Worm (Caenorhabditis elegans) whole organism, L4 larva: ENCODE results near the gene F58G1.3.
A peak's percentile ranks its signal among the peaks of the same experiment; 100 is the strongest.

Source experiments
- D1046.2 ChIP-seq: fragments of 200-800 bp; sonication (Bioruptor generic); IDR thresholded peaks from 2 replicates; pipeline ENCODE4 v1.3.6; 2022; ENCODE audit warnings: missing genetic modification characterization, missing compliant biosample characterization
- F10B5.3 ChIP-seq: sonication (generic microtip); optimal IDR thresholded peaks from 2 replicates; lab custom pipeline; 2016; ENCODE audit warnings: mild to moderate bottlenecking, missing genetic modification characterization, missing compliant biosample characterization
- F37D6.2 ChIP-seq: sonication (generic microtip); optimal IDR thresholded peaks from 2 replicates; lab custom pipeline; 2016; ENCODE audit warnings: mild to moderate bottlenecking, missing genetic modification characterization, missing compliant biosample characterization
- F49E8.2 ChIP-seq: sonication (generic microtip); optimal IDR thresholded peaks from 2 replicates; lab custom pipeline; 2016; ENCODE audit warnings: missing compliant biosample characterization, mild to moderate bottlenecking, missing genetic modification characterization, borderline replicate concordance
- T26A8.4 ChIP-seq: fragments of 200-800 bp; sonication (Bioruptor generic); IDR thresholded peaks from 2 replicates; pipeline ENCODE4 v1.3.6; 2022; ENCODE audit warnings: missing genetic modification characterization, missing compliant biosample characterization
- Y105C5A.15 ChIP-seq: fragments of 200-800 bp; sonication (Bioruptor generic); IDR thresholded peaks from 2 replicates; pipeline ENCODE4 v1.3.6; 2022; ENCODE audit warnings: missing genetic modification characterization, missing compliant biosample characterization
- Y48G9A.11 ChIP-seq: fragments of 200-800 bp; sonication (Bioruptor generic); IDR thresholded peaks from 2 replicates; pipeline ENCODE4 v1.3.6; 2022; ENCODE audit warnings: missing genetic modification reagents, missing genetic modification characterization, missing compliant biosample characterization
- Y5F2A.4 ChIP-seq: fragments of 200-800 bp; sonication (Bioruptor generic); optimal IDR thresholded peaks from 2 replicates; lab custom pipeline; 2018; ENCODE audit warnings: mild to moderate bottlenecking, missing genetic modification characterization, missing compliant biosample characterization
- ZK337.2 ChIP-seq: fragments of 200-800 bp; sonication (Bioruptor generic); IDR thresholded peaks from 2 replicates; pipeline ENCODE4 v1.3.6; 2022; ENCODE audit warnings: missing genetic modification reagents, missing genetic modification characterization, missing compliant biosample characterization
- aha-1 ChIP-seq: fragments of 150-350 bp; peaks from one replicate; lab custom pipeline; 2014; ENCODE audit warnings: missing biosample characterization, missing genetic modification characterization
- arid-1 ChIP-seq: fragments of 200-800 bp; sonication (Bioruptor generic); conservative IDR thresholded peaks from 2 replicates; pipeline ENCODE4 v1.3.6; 2022; ENCODE audit warnings: missing genetic modification reagents, missing genetic modification characterization, missing compliant biosample characterization
- ceh-20 ChIP-seq: fragments of 200-800 bp; sonication (Bioruptor generic); IDR thresholded peaks from 2 replicates; pipeline ENCODE4 v1.3.6; 2022; ENCODE audit warnings: missing genetic modification reagents, missing genetic modification characterization, missing compliant biosample characterization
- ceh-44 ChIP-seq: fragments of 200-800 bp; sonication (Bioruptor generic); IDR thresholded peaks from 2 replicates; pipeline ENCODE4 v1.3.6; 2022; ENCODE audit warnings: missing genetic modification reagents, missing genetic modification characterization, missing compliant biosample characterization
- ceh-82 ChIP-seq: sonication (generic microtip); optimal IDR thresholded peaks from 2 replicates; lab custom pipeline; 2017; ENCODE audit warnings: missing biosample characterization, missing genetic modification characterization
- daf-16 ChIP-seq, 3 experiments: sonication (generic microtip); optimal IDR thresholded peaks; 2 replicates each; lab custom pipeline; 2016 to 2017; ENCODE audit warnings: missing genetic modification characterization in 3 of 3, missing genetic modification reagents in 3 of 3, mild to moderate bottlenecking in 2 of 3, missing compliant biosample characterization in 2 of 3, missing biosample characterization in 1 of 3, moderate library complexity in 1 of 3
- daf-19 ChIP-seq: fragments of 200-800 bp; sonication (Bioruptor generic); conservative IDR thresholded peaks from 2 replicates; pipeline ENCODE4 v1.3.6; 2022; ENCODE audit warnings: missing genetic modification characterization, missing compliant biosample characterization
- daf-8 ChIP-seq: fragments of 200-800 bp; sonication (Bioruptor generic); IDR thresholded peaks from 2 replicates; pipeline ENCODE4 v1.3.6; 2022; ENCODE audit warnings: missing genetic modification characterization, missing compliant biosample characterization
- dmd-9 ChIP-seq: fragments of 200-800 bp; sonication (Bioruptor generic); IDR thresholded peaks from 2 replicates; pipeline ENCODE4 v1.3.6; 2022; ENCODE audit warnings: missing genetic modification reagents, missing genetic modification characterization, missing compliant biosample characterization
- dpl-1 ChIP-seq: fragments of 150-350 bp; optimal IDR thresholded peaks from 2 replicates; lab custom pipeline; 2014; ENCODE audit warnings: missing biosample characterization, missing genetic modification reagents, missing genetic modification characterization
- dve-1 ChIP-seq: sonication (generic microtip); optimal IDR thresholded peaks from 2 replicates; lab custom pipeline; 2017; ENCODE audit warnings: antibody characterized with exemption, mild to moderate bottlenecking, missing genetic modification characterization, missing compliant biosample characterization; ENCODE audit not compliant: insufficient read depth
- egl-43 ChIP-seq: fragments of 200-800 bp; sonication (Bioruptor generic); IDR thresholded peaks from 2 replicates; pipeline ENCODE4 v1.3.6; 2022; ENCODE audit warnings: missing genetic modification reagents, missing genetic modification characterization, missing compliant biosample characterization
- gei-8 ChIP-seq: fragments of 200-800 bp; sonication (Bioruptor generic); optimal IDR thresholded peaks from 2 replicates; lab custom pipeline; 2018; ENCODE audit warnings: mild to moderate bottlenecking, missing genetic modification characterization, missing compliant biosample characterization
- hif-1 ChIP-seq, 2 experiments: sonication (generic microtip); optimal IDR thresholded peaks; 2 replicates each; lab custom pipeline; 2016 to 2017; ENCODE audit warnings: missing compliant biosample characterization in 2 of 2, missing genetic modification characterization in 2 of 2, missing genetic modification reagents in 2 of 2, missing genotype in 2 of 2, mild to moderate bottlenecking in 1 of 2
- hlh-30 ChIP-seq: sonication (generic microtip); optimal IDR thresholded peaks from 2 replicates; lab custom pipeline; 2017; ENCODE audit warnings: antibody characterized with exemption, mild to moderate bottlenecking, missing genetic modification characterization, missing compliant biosample characterization; ENCODE audit not compliant: insufficient read depth
- jun-1 ChIP-seq: fragments of 150-350 bp; optimal IDR thresholded peaks from 2 replicates; lab custom pipeline; 2014; ENCODE audit warnings: missing biosample characterization, missing genetic modification reagents, missing genetic modification characterization
- lin-1 ChIP-seq: fragments of 200-800 bp; sonication (Bioruptor generic); IDR thresholded peaks from 2 replicates; pipeline ENCODE4 v1.3.6; 2022; ENCODE audit warnings: missing genetic modification reagents, missing genetic modification characterization, missing compliant biosample characterization
- lin-13 ChIP-seq: fragments of 150-350 bp; optimal IDR thresholded peaks from 2 replicates; lab custom pipeline; 2014; ENCODE audit warnings: missing biosample characterization, missing genetic modification reagents, missing genetic modification characterization
- lin-15B ChIP-seq: fragments of 150-350 bp; sonication (generic microtip); optimal IDR thresholded peaks from 3 replicates; lab custom pipeline; 2014; ENCODE audit warnings: missing biosample characterization, missing genetic modification characterization
- lin-38 ChIP-seq: fragments of 200-800 bp; sonication (Bioruptor generic); IDR thresholded peaks from 2 replicates; pipeline ENCODE4 v1.3.6; 2022; ENCODE audit warnings: missing genetic modification reagents, missing genetic modification characterization, missing compliant biosample characterization
- madf-5 ChIP-seq, 2 experiments: fragments of 200-800 bp; sonication (Bioruptor generic); IDR thresholded peaks; 2 replicates each; pipeline ENCODE4 v1.3.6; 2022; ENCODE audit warnings: missing compliant biosample characterization in 2 of 2, missing genetic modification characterization in 2 of 2
- madf-9 ChIP-seq: fragments of 200-800 bp; sonication (Bioruptor generic); conservative IDR thresholded peaks from 2 replicates; pipeline ENCODE4 v1.3.6; 2022; ENCODE audit warnings: missing genetic modification reagents, missing genetic modification characterization, missing compliant biosample characterization
- mep-1 ChIP-seq: fragments of 150-350 bp; sonication (generic microtip); optimal IDR thresholded peaks from 3 replicates; lab custom pipeline; 2014; ENCODE audit warnings: missing biosample characterization, missing genetic modification characterization
- mxl-3 ChIP-seq: fragments of 200-800 bp; sonication (Bioruptor generic); optimal IDR thresholded peaks from 2 replicates; lab custom pipeline; 2018; ENCODE audit warnings: mild to moderate bottlenecking, missing genetic modification characterization, missing compliant biosample characterization
- nhr-10 ChIP-seq: fragments of 150-350 bp; optimal IDR thresholded peaks from 2 replicates; lab custom pipeline; 2014; ENCODE audit warnings: missing biosample characterization, missing genetic modification characterization
- nhr-11 ChIP-seq: fragments of 150-350 bp; optimal IDR thresholded peaks from 2 replicates; lab custom pipeline; 2014; ENCODE audit warnings: missing biosample characterization, missing genetic modification characterization
- nhr-111 ChIP-seq: fragments of 200-800 bp; sonication (Bioruptor generic); optimal IDR thresholded peaks from 2 replicates; lab custom pipeline; 2018; ENCODE audit warnings: mild to moderate bottlenecking, missing genetic modification characterization, missing compliant biosample characterization
- nhr-25 ChIP-seq: sonication (generic microtip); optimal IDR thresholded peaks from 2 replicates; lab custom pipeline; 2017; ENCODE audit warnings: missing genetic modification characterization, mild to moderate bottlenecking, missing compliant biosample characterization, antibody characterized with exemption, moderate library complexity, borderline replicate concordance; ENCODE audit not compliant: insufficient read depth
- nhr-28 ChIP-seq: fragments of 150-350 bp; optimal IDR thresholded peaks from 2 replicates; lab custom pipeline; 2014; ENCODE audit warnings: missing biosample characterization, missing genetic modification characterization
- nhr-48 ChIP-seq: sonication (generic microtip); optimal IDR thresholded peaks from 2 replicates; lab custom pipeline; 2016; ENCODE audit warnings: mild to moderate bottlenecking, missing genetic modification characterization, missing compliant biosample characterization
- pqm-1 ChIP-seq: sonication (generic microtip); optimal IDR thresholded peaks from 2 replicates; lab custom pipeline; 2017; ENCODE audit warnings: missing biosample characterization, missing genetic modification characterization
- rbr-2 ChIP-seq: sonication (generic microtip); optimal IDR thresholded peaks from 2 replicates; lab custom pipeline; 2016; ENCODE audit warnings: missing genotype, missing genetic modification characterization, missing compliant biosample characterization
- saeg-2 ChIP-seq: fragments of 200-800 bp; sonication (Bioruptor generic); IDR thresholded peaks from 2 replicates; pipeline ENCODE4 v1.3.6; 2022; ENCODE audit warnings: missing genetic modification reagents, missing genetic modification characterization, missing compliant biosample characterization
- sdz-12 ChIP-seq: fragments of 200-800 bp; sonication (Bioruptor generic); optimal IDR thresholded peaks from 2 replicates; lab custom pipeline; 2018; ENCODE audit warnings: mild to moderate bottlenecking, missing genetic modification characterization, missing compliant biosample characterization
- snpc-4 ChIP-seq: fragments of 150-350 bp; optimal IDR thresholded peaks from 2 replicates; lab custom pipeline; 2014; ENCODE audit warnings: missing biosample characterization, missing genetic modification characterization
- unc-130 ChIP-seq: sonication (generic microtip); optimal IDR thresholded peaks from 2 replicates; lab custom pipeline; 2016; ENCODE audit warnings: missing genetic modification reagents, missing genetic modification characterization, missing compliant biosample characterization
- unc-39 ChIP-seq: sonication (generic microtip); optimal IDR thresholded peaks from 2 replicates; lab custom pipeline; 2017; ENCODE audit warnings: missing biosample characterization, missing genetic modification characterization
- unc-62 ChIP-seq, 3 experiments: fragments of 150-350 bp in 1 of 3; sonication (generic microtip); optimal IDR thresholded peaks in 2 of 3; peaks in 1 of 3; 1 replicate in 1 of 3; 2 replicates in 2 of 3; lab custom pipeline; 2014 to 2017; ENCODE audit warnings: missing biosample characterization in 3 of 3, missing genetic modification characterization in 3 of 3, missing genetic modification reagents in 3 of 3, missing genotype in 1 of 3
- zfp-2 ChIP-seq: sonication (generic microtip); optimal IDR thresholded peaks from 2 replicates; lab custom pipeline; 2016; ENCODE audit warnings: mild to moderate bottlenecking, missing genetic modification characterization, missing compliant biosample characterization
- zfp-3 ChIP-seq: fragments of 200-800 bp; sonication (Bioruptor generic); conservative IDR thresholded peaks from 2 replicates; pipeline ENCODE4 v1.3.6; 2022; ENCODE audit warnings: missing genetic modification reagents, missing genetic modification characterization, missing compliant biosample characterization
- ztf-7 ChIP-seq: fragments of 150-350 bp; optimal IDR thresholded peaks from 2 replicates; lab custom pipeline; 2014; ENCODE audit warnings: missing biosample characterization, missing genetic modification characterization

Gene F58G1.3

ce11 chrII:12953297-12953696, 25.2 kb upstream of the F58G1.3 start:
- no peak for TF ChIP-seq pqm-1 (tag; lab: Kevin White, UChicago)
- TF ChIP-seq D1046.2 (GFP tag; lab: Robert Waterston, UW) = no peak
- TF ChIP-seq aha-1 (tag; lab: Kevin White, UChicago) = no peak
- no peak for TF ChIP-seq jun-1 (tag; lab: Kevin White, UChicago)
- TF ChIP-seq nhr-25 = no peak
- no peak for TF ChIP-seq nhr-10 (tag; lab: Kevin White, UChicago)
- peak; percentile 25 for TF ChIP-seq rbr-2 (tag; lab: Kevin White, UChicago)
- TF ChIP-seq daf-19 (GFP tag; lab: Robert Waterston, UW) = 0 out of 2 replicates have a peak, but pooled peaks have one; percentile 64
- peak; percentile 58 for TF ChIP-seq dve-1
- no peak for TF ChIP-seq F37D6.2 (tag; lab: Kevin White, UChicago)
- TF ChIP-seq zfp-3 (GFP tag; lab: Robert Waterston, UW) = no peak
- TF ChIP-seq ZK337.2 (GFP tag; lab: Robert Waterston, UW) = no peak
- TF ChIP-seq lin-15B (tag; lab: Kevin White, UChicago) = no peak
- TF ChIP-seq sdz-12 (GFP tag; lab: Kevin White, UChicago) = no peak
- TF ChIP-seq madf-9 (GFP tag; lab: Robert Waterston, UW) = no peak
- no peak for TF ChIP-seq unc-130 (GFP tag; lab: Kevin White, UChicago)
- no peak for TF ChIP-seq unc-39
- TF ChIP-seq nhr-28 (tag; lab: Kevin White, UChicago) = peak; percentile 14
- no peak for TF ChIP-seq unc-62 (GFP tag; optimal IDR thresholded peaks at IDR 0.05 in 1 of 2; lab: Kevin White, UChicago)
- no peak for TF ChIP-seq unc-62 (tag; optimal IDR thresholded peaks at IDR 0.05; lab: Kevin White, UChicago)
- no peak for TF ChIP-seq egl-43 (GFP tag; lab: Robert Waterston, UW)
- no peak for TF ChIP-seq hif-1 (tag; optimal IDR thresholded peaks at IDR 0.05; lab: Kevin White, UChicago)
- no peak for TF ChIP-seq madf-5 (GFP tag; IDR thresholded peaks at IDR 0.05; lab: Robert Waterston, UW)
- TF ChIP-seq lin-13 = no peak
- no peak for TF ChIP-seq saeg-2 (GFP tag; lab: Robert Waterston, UW)
- no peak for TF ChIP-seq mxl-3
- TF ChIP-seq Y105C5A.15 (GFP tag; lab: Robert Waterston, UW) = no peak
- TF ChIP-seq nhr-11 = peak; percentile 39
- no peak for TF ChIP-seq T26A8.4
- no peak for TF ChIP-seq snpc-4 (tag; lab: Kevin White, UChicago)
- TF ChIP-seq arid-1 (GFP tag; lab: Robert Waterston, UW) = no peak
- TF ChIP-seq F10B5.3 (tag; lab: Kevin White, UChicago) = no peak
- no peak for TF ChIP-seq lin-1
- no peak for TF ChIP-seq ceh-20 (GFP tag; lab: Robert Waterston, UW)
- TF ChIP-seq dmd-9 (GFP tag; lab: Robert Waterston, UW) = no peak
- no peak for TF ChIP-seq zfp-2 (tag; lab: Kevin White, UChicago)
- TF ChIP-seq nhr-48 = no peak
- TF ChIP-seq daf-16 (GFP tag; optimal IDR thresholded peaks at IDR 0.05; lab: Kevin White, UChicago) = peak in 1 of 2 experiments; percentile 61
- peak; percentile 92 for TF ChIP-seq daf-16 (tag; optimal IDR thresholded peaks at IDR 0.05; lab: Kevin White, UChicago)
- peak; percentile 10 for TF ChIP-seq mep-1 (tag; lab: Kevin White, UChicago)
- no peak for TF ChIP-seq Y5F2A.4 (GFP tag; lab: Kevin White, UChicago)
- no peak for TF ChIP-seq ceh-44 (GFP tag; lab: Robert Waterston, UW)
- TF ChIP-seq hlh-30 = peak; percentile 31
- no peak for TF ChIP-seq dpl-1 (GFP tag; lab: Kevin White, UChicago)
- no peak for TF ChIP-seq ztf-7 (tag; lab: Kevin White, UChicago)
- no peak for TF ChIP-seq F49E8.2 (tag; lab: Kevin White, UChicago)
- TF ChIP-seq nhr-111 (GFP tag; lab: Kevin White, UChicago) = no peak
- no peak for TF ChIP-seq Y48G9A.11
- TF ChIP-seq daf-8 = no peak
- TF ChIP-seq gei-8 (GFP tag; lab: Kevin White, UChicago) = no peak
- peak; percentile 29; the same call in 1 of the 2 replicates for TF ChIP-seq lin-38 (GFP tag; lab: Robert Waterston, UW)
- no peak for TF ChIP-seq ceh-82 (tag; lab: Kevin White, UChicago)
